Worm (Caenorhabditis elegans): ENCODE measurements around the gene C03A7.2.

The C03A7.2 gene

ce11 chrV:5200188-5200587, 18.5 kb downstream of the C03A7.2 start:
- no peak for TF ChIP-seq ztf-23 (GFP tag; IDR thresholded peaks at IDR 0.05)
- TF ChIP-seq med-1 (GFP tag; optimal IDR thresholded peaks at IDR 0.05; ENCODE audit: insufficient read depth), result no peak
- TF ChIP-seq tab-1 (GFP tag; IDR thresholded peaks at IDR 0.05), result no peak
- no peak for TF ChIP-seq flt-1 (GFP tag; IDR thresholded peaks at IDR 0.05)
- TF ChIP-seq ztf-29 (GFP tag; IDR thresholded peaks at IDR 0.05), result no peak
- no peak for TF ChIP-seq klf-2 (GFP tag; conservative IDR thresholded peaks at IDR 0.05)
- TF ChIP-seq ref-1 (GFP tag; conservative IDR thresholded peaks at IDR 0.05), result no peak
- TF ChIP-seq cog-1 (tag; optimal IDR thresholded peaks at IDR 0.05), result no peak
- TF ChIP-seq T22C8.4 (GFP tag; IDR thresholded peaks at IDR 0.05), result no peak

- TF ChIP-seq flt-1 (GFP tag; IDR thresholded peaks at IDR 0.05) (no peak), tab-1 (GFP tag; IDR thresholded peaks at IDR 0.05) (no peak), klf-2 (GFP tag; conservative IDR thresholded peaks at IDR 0.05) (no peak), cog-1 (tag; optimal IDR thresholded peaks at IDR 0.05) (no peak), ztf-23 (GFP tag; IDR thresholded peaks at IDR 0.05) (no peak), med-1 (GFP tag; optimal IDR thresholded peaks at IDR 0.05; ENCODE audit: insufficient read depth) (no peak)
Measured at ce11 chrV:5201706-5202105, 20.0 kb downstream of the C03A7.2 start.

- TF ChIP-seq klf-2 (GFP tag; conservative IDR thresholded peaks at IDR 0.05), result no peak
- TF ChIP-seq T22C8.4 (GFP tag; IDR thresholded peaks at IDR 0.05), result no peak
- no peak for TF ChIP-seq med-1 (GFP tag; optimal IDR thresholded peaks at IDR 0.05; ENCODE audit: insufficient read depth)
- TF ChIP-seq flt-1 (GFP tag; IDR thresholded peaks at IDR 0.05), result no peak
- TF ChIP-seq ztf-23 (GFP tag; IDR thresholded peaks at IDR 0.05), result no peak
- TF ChIP-seq ref-1 (GFP tag; conservative IDR thresholded peaks at IDR 0.05), result no peak
- no peak for TF ChIP-seq tab-1 (GFP tag; IDR thresholded peaks at IDR 0.05)
- TF ChIP-seq ztf-29 (GFP tag; IDR thresholded peaks at IDR 0.05), result no peak
- TF ChIP-seq cog-1 (tag; optimal IDR thresholded peaks at IDR 0.05), result no peak
Measured at ce11 chrV:5203643-5204042, 21.9 kb downstream of the C03A7.2 start.

- TF ChIP-seq klf-2 (GFP tag; conservative IDR thresholded peaks at IDR 0.05), result no peak
- TF ChIP-seq ztf-23 (GFP tag; IDR thresholded peaks at IDR 0.05), result no peak
- no peak for TF ChIP-seq ztf-29 (GFP tag; IDR thresholded peaks at IDR 0.05)
- TF ChIP-seq flt-1 (GFP tag; IDR thresholded peaks at IDR 0.05), result no peak
- TF ChIP-seq tab-1 (GFP tag; IDR thresholded peaks at IDR 0.05), result no peak
Measured at ce11 chrV:5204127-5204526, 22.4 kb downstream of the C03A7.2 start, which contains the start of gene ttc-37. Gene ttc-37, plus strand, starts transcription at chrV:5204475.

- TF ChIP-seq med-1 (GFP tag; optimal IDR thresholded peaks at IDR 0.05; ENCODE audit: insufficient read depth), result no peak
- TF ChIP-seq ref-1 (GFP tag; conservative IDR thresholded peaks at IDR 0.05), result no peak
- no peak for TF ChIP-seq T22C8.4 (GFP tag; IDR thresholded peaks at IDR 0.05)
- TF ChIP-seq tab-1 (GFP tag; IDR thresholded peaks at IDR 0.05), result no peak
- no peak for TF ChIP-seq klf-2 (GFP tag; conservative IDR thresholded peaks at IDR 0.05)
- no peak for TF ChIP-seq ztf-23 (GFP tag; IDR thresholded peaks at IDR 0.05)
- no peak for TF ChIP-seq flt-1 (GFP tag; IDR thresholded peaks at IDR 0.05)
- TF ChIP-seq cog-1 (tag; optimal IDR thresholded peaks at IDR 0.05), result no peak
- TF ChIP-seq ztf-29 (GFP tag; IDR thresholded peaks at IDR 0.05), result no peak
Measured at ce11 chrV:5213674-5214073, 32.0 kb downstream of the C03A7.2 start.

ce11 chrV:5223044-5223443, 41.3 kb downstream of the C03A7.2 start, which contains the start of gene Y49G5B.1:
Gene Y49G5B.1, plus strand, starts transcription at chrV:5223367.
- no peak for TF ChIP-seq tab-1 (GFP tag; IDR thresholded peaks at IDR 0.05)
- TF ChIP-seq med-1 (GFP tag; optimal IDR thresholded peaks at IDR 0.05; ENCODE audit: insufficient read depth), result no peak
- no peak for TF ChIP-seq ztf-23 (GFP tag; IDR thresholded peaks at IDR 0.05)
- no peak for TF ChIP-seq cog-1 (tag; optimal IDR thresholded peaks at IDR 0.05)
- no peak for TF ChIP-seq flt-1 (GFP tag; IDR thresholded peaks at IDR 0.05)
- TF ChIP-seq ztf-29 (GFP tag; IDR thresholded peaks at IDR 0.05), result no peak
- TF ChIP-seq T22C8.4 (GFP tag; IDR thresholded peaks at IDR 0.05), result no peak
- no peak for TF ChIP-seq klf-2 (GFP tag; conservative IDR thresholded peaks at IDR 0.05)
- no peak for TF ChIP-seq ref-1 (GFP tag; conservative IDR thresholded peaks at IDR 0.05)

- no peak for TF ChIP-seq ztf-29 (GFP tag; IDR thresholded peaks at IDR 0.05)
- TF ChIP-seq med-1 (GFP tag; optimal IDR thresholded peaks at IDR 0.05; ENCODE audit: insufficient read depth), result no peak
- no peak for TF ChIP-seq T22C8.4 (GFP tag; IDR thresholded peaks at IDR 0.05)
- no peak for TF ChIP-seq tab-1 (GFP tag; IDR thresholded peaks at IDR 0.05)
- no peak for TF ChIP-seq ref-1 (GFP tag; conservative IDR thresholded peaks at IDR 0.05)
- no peak for TF ChIP-seq cog-1 (tag; optimal IDR thresholded peaks at IDR 0.05)
- TF ChIP-seq ztf-23 (GFP tag; IDR thresholded peaks at IDR 0.05), result no peak
- TF ChIP-seq flt-1 (GFP tag; IDR thresholded peaks at IDR 0.05), result no peak
- TF ChIP-seq klf-2 (GFP tag; conservative IDR thresholded peaks at IDR 0.05), result no peak
Measured at ce11 chrV:5225660-5226059, 43.9 kb downstream of the C03A7.2 start.

- TF ChIP-seq ztf-29 (GFP tag; IDR thresholded peaks at IDR 0.05) (no peak), klf-2 (GFP tag; conservative IDR thresholded peaks at IDR 0.05) (no peak), T22C8.4 (GFP tag; IDR thresholded peaks at IDR 0.05) (no peak), tab-1 (GFP tag; IDR thresholded peaks at IDR 0.05) (no peak), ztf-23 (GFP tag; IDR thresholded peaks at IDR 0.05) (no peak), med-1 (GFP tag; optimal IDR thresholded peaks at IDR 0.05; ENCODE audit: insufficient read depth) (no peak), cog-1 (tag; optimal IDR thresholded peaks at IDR 0.05) (no peak), ref-1 (GFP tag; conservative IDR thresholded peaks at IDR 0.05) (no peak), flt-1 (GFP tag; IDR thresholded peaks at IDR 0.05) (no peak)
Measured at ce11 chrV:5228513-5228912, 46.8 kb downstream of the C03A7.2 start.
